Comparison of ENCODE assay signal across 3 fruit fly cellular contexts in the genomic region with DNA sequence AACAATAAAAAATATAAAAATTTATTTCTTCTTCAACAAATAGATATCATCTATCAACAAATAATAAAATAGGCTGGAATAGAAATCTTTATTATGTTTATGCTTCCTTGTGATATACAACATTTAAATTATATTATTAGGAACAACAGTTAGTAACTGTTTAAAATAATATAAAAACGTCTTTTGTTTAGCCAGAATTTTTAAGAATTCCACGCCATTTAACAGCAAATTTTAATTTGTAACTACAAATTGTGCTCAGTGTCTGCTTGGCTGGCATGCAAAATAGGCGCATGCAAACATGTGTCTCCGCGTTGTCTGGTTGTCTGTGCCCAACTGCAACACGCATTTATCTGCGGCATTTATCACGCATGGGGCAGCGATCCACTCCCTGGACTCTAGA.
TF ChIP-seq lines count a peak whose summit lies in the region.

No protein-coding gene starts in this region.

- TF ChIP-seq CTCF in whole organism, embryonic (GFP tag; optimal IDR thresholded peaks at IDR 0.05; lab: Kevin White, UChicago) = no peak

TF ChIP-seq in whole organism, embryonic, 481 proteins besides CTCF, POLR2A, EP300 and RAD21:
- TF ChIP-seq grau (tag; optimal IDR thresholded peaks at IDR 0.05; lab: Kevin White, UChicago) (no peak), CG18262 (tag; optimal IDR thresholded peaks at IDR 0.05; lab: Kevin White, UChicago) (peak; percentile 5), CG30431 (GFP tag; optimal IDR thresholded peaks at IDR 0.05; lab: Kevin White, UChicago) (no peak), Drgx (GFP tag; IDR thresholded peaks at IDR 0.05; lab: Robert Waterston, UW) (peak; percentile 58; the same call in 1 of the 2 replicates), bsh (GFP tag; optimal IDR thresholded peaks at IDR 0.05; lab: Kevin White, UChicago) (peak in 1 of 2 experiments; percentile 61), YL-1 (GFP tag; optimal IDR thresholded peaks at IDR 0.05; lab: Kevin White, UChicago) (no peak), crp (GFP tag; optimal IDR thresholded peaks at IDR 0.05; lab: Kevin White, UChicago) (no peak), CG2712 (tag; optimal IDR thresholded peaks at IDR 0.05; lab: Kevin White, UChicago) (peak; percentile 22), nom (GFP tag; optimal IDR thresholded peaks at IDR 0.05; lab: Kevin White, UChicago) (peak; percentile 71), Xrp1 (GFP tag; IDR thresholded peaks at IDR 0.05; lab: Robert Waterston, UW) (0 out of 2 replicates have a peak, but pooled peaks have one; percentile 7), CG10979 (tag; optimal IDR thresholded peaks at IDR 0.05; lab: Kevin White, UChicago) (peak; percentile 25), phol (tag; optimal IDR thresholded peaks at IDR 0.05; lab: Kevin White, UChicago) (peak; percentile 12), Hr39 (optimal IDR thresholded peaks at IDR 0.05; lab: Kevin White, UChicago) (no peak), gem (tag; optimal IDR thresholded peaks at IDR 0.05; lab: Kevin White, UChicago) (peak; percentile 31)

TF ChIP-seq in whole organism, prepupa, 60 proteins besides CTCF, POLR2A, EP300 and RAD21 (continues in another document):
- TF ChIP-seq dac (GFP tag; optimal IDR thresholded peaks at IDR 0.05; lab: Kevin White, UChicago) = no peak
- TF ChIP-seq ss (GFP tag; optimal IDR thresholded peaks at IDR 0.05; lab: Kevin White, UChicago) = peak; percentile 60 to 93
- peak; percentile 49 for TF ChIP-seq svp (GFP tag; lab: Kevin White, UChicago)
- TF ChIP-seq eg (GFP tag; IDR thresholded peaks at IDR 0.05; lab: Robert Waterston, UW) = 0 out of 3 replicates have a peak, but pooled peaks have one; percentile 34
- no peak for TF ChIP-seq CG8319 (GFP tag; optimal IDR thresholded peaks at IDR 0.05; lab: Kevin White, UChicago)
- no peak for TF ChIP-seq Met (GFP tag; optimal IDR thresholded peaks at IDR 0.05; lab: Kevin White, UChicago)
- TF ChIP-seq Eip75B (GFP tag; optimal IDR thresholded peaks at IDR 0.05; lab: Kevin White, UChicago) = peak; percentile 13
- peak; percentile 47 for TF ChIP-seq CG9139 (GFP tag; optimal IDR thresholded peaks at IDR 0.05; lab: Kevin White, UChicago)
- TF ChIP-seq CG1621 (tag; optimal IDR thresholded peaks at IDR 0.05; lab: Kevin White, UChicago) = peak; percentile 10
- no peak for TF ChIP-seq topi (GFP tag; optimal IDR thresholded peaks at IDR 0.05; lab: Kevin White, UChicago)
- peak; percentile 77 for TF ChIP-seq CG6808 (GFP tag; optimal IDR thresholded peaks at IDR 0.05; lab: Kevin White, UChicago)
- peak; percentile 51; the same call in 2 of the 3 replicates for TF ChIP-seq CG6163 (GFP tag; IDR thresholded peaks at IDR 0.05; lab: Robert Waterston, UW)
- no peak for TF ChIP-seq lz (GFP tag; optimal IDR thresholded peaks at IDR 0.05; lab: Kevin White, UChicago)
- TF ChIP-seq CG15336 (GFP tag; IDR thresholded peaks at IDR 0.05; lab: Robert Waterston, UW) = peak; percentile 64
- peak; percentile 55 for TF ChIP-seq CG3919 (GFP tag; optimal IDR thresholded peaks at IDR 0.05; lab: Kevin White, UChicago)
- TF ChIP-seq achi (GFP tag; optimal IDR thresholded peaks at IDR 0.05; lab: Kevin White, UChicago) = peak; percentile 58
- no peak for TF ChIP-seq fd85E (GFP tag; optimal IDR thresholded peaks at IDR 0.05; lab: Kevin White, UChicago)
- peak; percentile 28 for TF ChIP-seq CG8632 (GFP tag; optimal IDR thresholded peaks at IDR 0.05; lab: Kevin White, UChicago)
- peak; percentile 44 for TF ChIP-seq fd59A (GFP tag; optimal IDR thresholded peaks at IDR 0.05; lab: Kevin White, UChicago)
- TF ChIP-seq OdsH (GFP tag; optimal IDR thresholded peaks at IDR 0.05; lab: Kevin White, UChicago) = peak; percentile 59
- TF ChIP-seq CG6854 (GFP tag; optimal IDR thresholded peaks at IDR 0.05; lab: Kevin White, UChicago) = no peak
- peak; percentile 83 for TF ChIP-seq Ets96B (tag; optimal IDR thresholded peaks at IDR 0.05; lab: Kevin White, UChicago)
- TF ChIP-seq CG31627 (GFP tag; optimal IDR thresholded peaks at IDR 0.05; lab: Kevin White, UChicago) = no peak
- no peak for TF ChIP-seq Sox15 (GFP tag; optimal IDR thresholded peaks at IDR 0.05; lab: Kevin White, UChicago)
- TF ChIP-seq CG10631 (GFP tag; optimal IDR thresholded peaks at IDR 0.05; lab: Kevin White, UChicago) = peak; percentile 56
- TF ChIP-seq Gug (GFP tag; IDR thresholded peaks at IDR 0.05; lab: Robert Waterston, UW) = peak; percentile 48; the same call in 1 of the 2 replicates
- no peak for TF ChIP-seq Blimp-1 (GFP tag; optimal IDR thresholded peaks at IDR 0.05; lab: Kevin White, UChicago)
- peak; percentile 43 for TF ChIP-seq net (GFP tag; optimal IDR thresholded peaks at IDR 0.05; lab: Kevin White, UChicago)
- TF ChIP-seq Hr38 (GFP tag; optimal IDR thresholded peaks at IDR 0.05; lab: Kevin White, UChicago) = no peak
- TF ChIP-seq CG34406 (GFP tag; optimal IDR thresholded peaks at IDR 0.05; lab: Kevin White, UChicago) = peak; percentile 23
- no peak for TF ChIP-seq cyc (GFP tag; optimal IDR thresholded peaks at IDR 0.05; lab: Kevin White, UChicago)
- peak; percentile 60 for TF ChIP-seq CG6276 (GFP tag; optimal IDR thresholded peaks at IDR 0.05; lab: Kevin White, UChicago)
- no peak for TF ChIP-seq CG6792 (GFP tag; optimal IDR thresholded peaks at IDR 0.05; lab: Kevin White, UChicago)
- TF ChIP-seq acj6 (GFP tag; optimal IDR thresholded peaks at IDR 0.05; lab: Kevin White, UChicago) = peak; percentile 51
- no peak for TF ChIP-seq Ets21C (GFP tag; optimal IDR thresholded peaks at IDR 0.05; lab: Kevin White, UChicago)
- peak; percentile 32 for TF ChIP-seq pdm3 (GFP tag; optimal IDR thresholded peaks at IDR 0.05; lab: Kevin White, UChicago)
- TF ChIP-seq Smox (GFP tag; optimal IDR thresholded peaks at IDR 0.05; lab: Kevin White, UChicago) = no peak

TF ChIP-seq in whole organism, pupa, 21 proteins besides CTCF, POLR2A, EP300 and RAD21:
- TF ChIP-seq CG8159 (tag; optimal IDR thresholded peaks at IDR 0.05; lab: Kevin White, UChicago) (peak; percentile 82), gl (tag; optimal IDR thresholded peaks at IDR 0.05; lab: Kevin White, UChicago) (peak; percentile 32), D1 (tag; optimal IDR thresholded peaks at IDR 0.05; lab: Kevin White, UChicago) (peak; percentile 82), CG12605 (GFP tag; IDR thresholded peaks at IDR 0.05; lab: Robert Waterston, UW) (no peak), EcR (GFP tag; optimal IDR thresholded peaks at IDR 0.05; lab: Kevin White, UChicago) (no peak), Ets98B (GFP tag; IDR thresholded peaks at IDR 0.05; lab: Robert Waterston, UW) (no peak), CG17806 (tag; optimal IDR thresholded peaks at IDR 0.05; lab: Kevin White, UChicago) (peak; percentile 73), CG34367 (tag; optimal IDR thresholded peaks at IDR 0.05; lab: Kevin White, UChicago) (peak; percentile 75), CG9948 (tag; optimal IDR thresholded peaks at IDR 0.05; lab: Kevin White, UChicago) (peak; percentile 81), CG8301 (tag; optimal IDR thresholded peaks at IDR 0.05; lab: Kevin White, UChicago) (peak; percentile 60), CG13204 (GFP tag; optimal IDR thresholded peaks at IDR 0.05; lab: Kevin White, UChicago) (peak; percentile 4), rn (GFP tag; IDR thresholded peaks at IDR 0.05; lab: Robert Waterston, UW) (no peak), CG32121 (GFP tag; IDR thresholded peaks at IDR 0.05; lab: Robert Waterston, UW) (peak; percentile 38; the same call in 1 of the 2 replicates), CG14655 (GFP tag; optimal IDR thresholded peaks at IDR 0.05; lab: Kevin White, UChicago) (peak; percentile 81), CG15710 (tag; optimal IDR thresholded peaks at IDR 0.05; lab: Kevin White, UChicago) (peak; percentile 75), CG4496 (GFP tag; IDR thresholded peaks at IDR 0.05; lab: Robert Waterston, UW) (peak; percentile 55; the same call in 1 of the 3 replicates), Pif1B (GFP tag; optimal IDR thresholded peaks at IDR 0.05; lab: Kevin White, UChicago) (peak; percentile 52), Snoo (tag; optimal IDR thresholded peaks at IDR 0.05; lab: Kevin White, UChicago) (no peak), CG10348 (GFP tag; IDR thresholded peaks at IDR 0.05; lab: Robert Waterston, UW) (no peak), fd96Ca (GFP tag; IDR thresholded peaks at IDR 0.05; lab: Robert Waterston, UW) (no peak; the same call in 2 of the 3 replicates), Pif1A (GFP tag; optimal IDR thresholded peaks at IDR 0.05; lab: Kevin White, UChicago) (peak; percentile 46)
TF ChIP-seq in whole organism, pupa: peak in this region for 14.
